Worm (Caenorhabditis elegans): ENCODE data around the gene cdc-73.

DNA sequence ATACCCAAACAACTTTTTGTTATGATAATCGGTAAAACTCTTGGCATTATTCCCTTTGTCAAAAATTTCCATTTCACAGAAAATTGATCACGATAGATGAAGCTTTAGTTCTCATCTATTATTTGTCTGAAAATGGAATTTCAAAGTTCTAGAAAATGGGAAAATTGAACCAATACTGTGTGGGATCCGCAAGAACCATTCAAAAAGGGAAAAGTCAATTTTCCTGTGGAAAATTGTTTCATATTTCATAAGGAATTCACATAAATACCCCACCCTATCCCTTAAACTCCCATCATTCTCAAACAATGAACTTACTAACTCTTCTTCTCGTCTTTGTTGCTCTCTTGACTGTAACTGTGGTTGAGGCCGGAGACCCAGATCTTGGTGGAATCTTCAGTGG, 38.5 kb downstream of the cdc-73 start, which contains the start of the genes C35B1.9 and C35B1.3:
- TF ChIP-seq dao-5 (tag; optimal IDR thresholded peaks at IDR 0.05), result no peak
- TF ChIP-seq W03F9.2 (tag; optimal IDR thresholded peaks at IDR 0.05), result no peak
